Worm (Caenorhabditis elegans): ENCODE data around the gene T16H12.13.

DNA sequence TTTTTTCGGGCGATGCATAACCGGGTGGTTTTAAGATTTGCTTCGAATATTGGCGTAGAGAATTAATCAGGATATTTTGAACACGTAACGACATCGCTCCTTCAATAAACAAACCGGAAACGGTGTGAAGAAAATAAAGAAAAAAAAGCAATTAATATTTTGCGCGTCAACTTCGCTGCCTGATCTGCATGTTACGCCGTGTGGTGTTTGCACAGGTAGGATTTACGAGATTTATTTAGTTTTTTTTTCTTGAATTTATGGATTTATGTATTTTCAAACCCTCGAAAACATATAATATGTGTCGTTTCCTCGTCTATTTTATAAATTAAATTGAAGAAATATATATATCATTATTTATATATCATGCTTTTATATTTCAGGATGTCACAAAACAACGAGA is 29.5 kb downstream of the T16H12.13 start, which contains the start of the genes ZK1128.1 and mett-10:
- TF ChIP-seq dao-5 (tag; optimal IDR thresholded peaks at IDR 0.05) (no peak), W03F9.2 (tag; optimal IDR thresholded peaks at IDR 0.05) (no peak)
